Fruit fly (Drosophila melanogaster) whole organism, embryonic: ENCODE data around the gene Rpp14b.

Experiments
- Adf1 ChIP-seq: fragments of 200-800 bp; sonication (Bioruptor generic); IDR thresholded peaks from 2 replicates; pipeline ENCODE4 v1.3.6; 2022; ENCODE audit warnings: missing biosample characterization, missing genetic modification characterization
- Bdp1 ChIP-seq: fragments of 200-800 bp; sonication (Bioruptor generic); optimal IDR thresholded peaks from 3 replicates; lab custom pipeline; 2016; ENCODE audit warnings: missing biosample characterization, missing genetic modification characterization
- Bgb ChIP-seq: fragments of 200-800 bp; sonication (Bioruptor generic); IDR thresholded peaks from 2 replicates; pipeline ENCODE4 v1.3.6; 2022; ENCODE audit warnings: missing biosample characterization, missing genetic modification characterization; ENCODE audit not compliant: partially characterized antibody
- CG10321 ChIP-seq: fragments of 200-800 bp; sonication (Bioruptor generic); IDR thresholded peaks from 2 replicates; pipeline ENCODE4 v1.3.6; 2022; ENCODE audit warnings: missing biosample characterization, missing genetic modification characterization
- CG10979 ChIP-seq: fragments of 200-800 bp; sonication (Bioruptor generic); optimal IDR thresholded peaks from 2 replicates; lab custom pipeline; 2018; ENCODE audit warnings: missing biosample characterization, mild to moderate bottlenecking, missing genetic modification characterization, moderate library complexity
- CG12744 ChIP-seq: fragments of 200-800 bp; sonication (Bioruptor generic); optimal IDR thresholded peaks from 2 replicates; lab custom pipeline; 2016; ENCODE audit warnings: missing biosample characterization, missing genetic modification characterization
- CG12942 ChIP-seq: fragments of 200-800 bp; sonication (Bioruptor generic); optimal IDR thresholded peaks from 3 replicates; lab custom pipeline; 2016; ENCODE audit warnings: missing biosample characterization, missing genetic modification characterization
- CG13287 ChIP-seq: fragments of 200-800 bp; sonication (Bioruptor generic); IDR thresholded peaks from 2 replicates; pipeline ENCODE4 v1.3.6; 2022; ENCODE audit warnings: missing biosample characterization, missing genetic modification characterization; ENCODE audit not compliant: partially characterized antibody
- CG14965 ChIP-seq: fragments of 200-800 bp; sonication (Bioruptor generic); optimal IDR thresholded peaks from 2 replicates; lab custom pipeline; 2016; ENCODE audit warnings: missing biosample characterization, missing genetic modification characterization, borderline replicate concordance
- CG15073 ChIP-seq: fragments of 200-800 bp; sonication (Bioruptor generic); optimal IDR thresholded peaks from 2 replicates; lab custom pipeline; 2016; ENCODE audit warnings: missing biosample characterization, missing genetic modification characterization
- CG15269 ChIP-seq: fragments of 200-800 bp; sonication (Bioruptor generic); optimal IDR thresholded peaks from 2 replicates; lab custom pipeline; 2018; ENCODE audit warnings: missing biosample characterization, mild to moderate bottlenecking, missing genetic modification characterization, moderate library complexity
- CG16813 ChIP-seq: fragments of 200-800 bp; sonication (Bioruptor generic); IDR thresholded peaks from 3 replicates; pipeline ENCODE4 v1.3.6; 2022; ENCODE audit warnings: missing biosample characterization, missing genetic modification characterization; ENCODE audit not compliant: partially characterized antibody
- CG17912 ChIP-seq: fragments of 200-800 bp; sonication (Bioruptor generic); optimal IDR thresholded peaks from 2 replicates; lab custom pipeline; 2018; ENCODE audit warnings: missing biosample characterization, mild to moderate bottlenecking, missing genetic modification characterization
- CG2199 ChIP-seq: fragments of 200-800 bp; sonication (Bioruptor generic); IDR thresholded peaks from 3 replicates; pipeline ENCODE4 v1.3.6; 2022; ENCODE audit warnings: missing biosample characterization, missing genetic modification characterization
- CG2875 ChIP-seq: fragments of 200-800 bp; sonication (Bioruptor generic); optimal IDR thresholded peaks from 2 replicates; lab custom pipeline; 2017; ENCODE audit warnings: missing biosample characterization, mild to moderate bottlenecking, missing genetic modification characterization, missing genetic modification reagents
- CG3281 ChIP-seq: fragments of 200-800 bp; sonication (Bioruptor generic); optimal IDR thresholded peaks from 3 replicates; lab custom pipeline; 2017; ENCODE audit warnings: missing biosample characterization, mild to moderate bottlenecking, missing genetic modification characterization
- CG4328 ChIP-seq: fragments of 200-800 bp; sonication (Bioruptor generic); optimal IDR thresholded peaks from 3 replicates; lab custom pipeline; 2017; ENCODE audit warnings: missing biosample characterization, missing genetic modification reagents, missing genetic modification characterization
- CG5245 ChIP-seq: fragments of 200-800 bp; sonication (Bioruptor generic); optimal IDR thresholded peaks from 3 replicates; lab custom pipeline; 2016; ENCODE audit warnings: missing biosample characterization, missing genetic modification characterization
- CG6689 ChIP-seq: fragments of 200-800 bp; sonication (Bioruptor generic); IDR thresholded peaks from 2 replicates; pipeline ENCODE4 v1.3.6; 2022; ENCODE audit warnings: missing biosample characterization, missing genetic modification characterization
- CG9437 ChIP-seq: fragments of 200-800 bp; sonication (Bioruptor generic); optimal IDR thresholded peaks from 2 replicates; lab custom pipeline; 2018; ENCODE audit warnings: missing biosample characterization, mild to moderate bottlenecking, missing genetic modification characterization
- CG9727 ChIP-seq: fragments of 200-800 bp; sonication (Bioruptor generic); optimal IDR thresholded peaks from 3 replicates; lab custom pipeline; 2017; ENCODE audit warnings: missing biosample characterization, mild to moderate bottlenecking, missing genetic modification characterization
- D19B ChIP-seq: fragments of 200-800 bp; sonication (Bioruptor generic); optimal IDR thresholded peaks from 2 replicates; lab custom pipeline; 2017; ENCODE audit warnings: missing biosample characterization, mild to moderate bottlenecking, missing genetic modification characterization
- HHEX ChIP-seq: fragments of 200-800 bp; sonication (Bioruptor generic); optimal IDR thresholded peaks from 3 replicates; lab custom pipeline; 2017; ENCODE audit warnings: missing biosample characterization, mild to moderate bottlenecking, missing genetic modification characterization, missing genetic modification reagents
- Mrtf ChIP-seq: fragments of 200-800 bp; sonication (Bioruptor generic); IDR thresholded peaks from 3 replicates; pipeline ENCODE4 v1.3.6; 2022; ENCODE audit warnings: missing biosample characterization, missing genetic modification characterization
- Myb ChIP-seq: fragments of 200-800 bp; sonication (Bioruptor generic); optimal IDR thresholded peaks from 2 replicates; lab custom pipeline; 2016; ENCODE audit warnings: missing biosample characterization, missing genetic modification characterization
- NfI ChIP-seq: fragments of 200-800 bp; sonication (Bioruptor generic); optimal IDR thresholded peaks from 3 replicates; lab custom pipeline; 2018; ENCODE audit warnings: missing biosample characterization, mild to moderate bottlenecking, missing genetic modification characterization, moderate library complexity
- Optix ChIP-seq: fragments of 200-800 bp; sonication (Bioruptor generic); IDR thresholded peaks from 3 replicates; pipeline ENCODE4 v1.3.6; 2022; ENCODE audit warnings: missing biosample characterization, missing genetic modification characterization
- Rfx ChIP-seq: fragments of 200-800 bp; sonication (Bioruptor generic); IDR thresholded peaks from 2 replicates; pipeline ENCODE4 v1.3.6; 2022; ENCODE audit warnings: missing biosample characterization, missing genetic modification characterization
- Xbp1 ChIP-seq: fragments of 200-800 bp; sonication (Bioruptor generic); optimal IDR thresholded peaks from 3 replicates; lab custom pipeline; 2016; ENCODE audit warnings: missing biosample characterization, mild to moderate bottlenecking, missing genetic modification characterization
- al ChIP-seq: fragments of 200-800 bp; sonication (Bioruptor generic); IDR thresholded peaks from 2 replicates; pipeline ENCODE4 v1.3.6; 2022; ENCODE audit warnings: missing biosample characterization, missing genetic modification characterization
- amos ChIP-seq: fragments of 200-800 bp; sonication (Bioruptor generic); IDR thresholded peaks from 2 replicates; pipeline ENCODE4 v1.3.6; 2022; ENCODE audit warnings: missing biosample characterization, missing genetic modification characterization; ENCODE audit not compliant: partially characterized antibody
- cato ChIP-seq: fragments of 200-800 bp; sonication (Bioruptor generic); optimal IDR thresholded peaks from 2 replicates; lab custom pipeline; 2016; ENCODE audit warnings: missing biosample characterization, missing genetic modification characterization, borderline replicate concordance
- chn ChIP-seq: fragments of 200-800 bp; sonication (Bioruptor generic); optimal IDR thresholded peaks from 2 replicates; lab custom pipeline; 2016; ENCODE audit warnings: missing biosample characterization, missing genetic modification characterization
- fd3F ChIP-seq: fragments of 200-800 bp; sonication (Bioruptor generic); optimal IDR thresholded peaks from 2 replicates; lab custom pipeline; 2018; ENCODE audit warnings: missing biosample characterization, mild to moderate bottlenecking, missing genetic modification characterization, moderate library complexity
- fd64A ChIP-seq: fragments of 200-800 bp; sonication (Bioruptor generic); optimal IDR thresholded peaks from 3 replicates; lab custom pipeline; 2018; ENCODE audit warnings: missing biosample characterization, mild to moderate bottlenecking, missing genetic modification characterization
- ftz-f1 ChIP-seq: fragments of 200-800 bp; sonication (Bioruptor generic); optimal IDR thresholded peaks from 2 replicates; lab custom pipeline; 2016; ENCODE audit warnings: missing biosample characterization, missing genetic modification characterization
- lmd ChIP-seq: fragments of 200-800 bp; sonication (Bioruptor generic); IDR thresholded peaks from 2 replicates; pipeline ENCODE4 v1.3.6; 2022; ENCODE audit warnings: missing biosample characterization, missing genetic modification characterization
- nau ChIP-seq: fragments of 200-800 bp; sonication (Bioruptor generic); optimal IDR thresholded peaks from 3 replicates; lab custom pipeline; 2017; ENCODE audit warnings: missing biosample characterization, mild to moderate bottlenecking, missing genetic modification characterization, missing genetic modification reagents
- p53 ChIP-seq: fragments of 200-800 bp; sonication (Bioruptor generic); optimal IDR thresholded peaks from 2 replicates; lab custom pipeline; 2016; ENCODE audit warnings: missing biosample characterization, missing genetic modification characterization
- pros ChIP-seq: fragments of 200-800 bp; sonication (Bioruptor generic); optimal IDR thresholded peaks from 3 replicates; lab custom pipeline; 2019; ENCODE audit warnings: missing biosample characterization, mild to moderate bottlenecking, missing genetic modification characterization, moderate library complexity
- pum ChIP-seq: fragments of 200-800 bp; sonication (Bioruptor generic); optimal IDR thresholded peaks from 2 replicates; lab custom pipeline; 2016; ENCODE audit warnings: missing biosample characterization, missing genetic modification characterization
- sens-2 ChIP-seq: fragments of 200-800 bp; sonication (Bioruptor generic); IDR thresholded peaks from 2 replicates; pipeline ENCODE4 v1.3.6; 2022; ENCODE audit warnings: missing biosample characterization, missing genetic modification characterization
- sisA ChIP-seq: fragments of 200-800 bp; sonication (Bioruptor generic); IDR thresholded peaks from 2 replicates; pipeline ENCODE4 v1.3.6; 2022; ENCODE audit warnings: missing biosample characterization, missing genetic modification characterization
- tgo ChIP-seq: fragments of 200-800 bp; sonication (Bioruptor generic); IDR thresholded peaks from 3 replicates; pipeline ENCODE4 v1.3.6; 2022; ENCODE audit warnings: missing biosample characterization, missing genetic modification characterization
- tna ChIP-seq: fragments of 200-800 bp; sonication (Bioruptor generic); IDR thresholded peaks from 2 replicates; pipeline ENCODE4 v1.3.6; 2022; ENCODE audit warnings: missing biosample characterization, missing genetic modification characterization; ENCODE audit not compliant: partially characterized antibody
- twi ChIP-seq: fragments of 200-800 bp; optimal IDR thresholded peaks from 2 replicates; lab custom pipeline; 2019; ENCODE audit warnings: missing biosample characterization, mild to moderate bottlenecking, missing genetic modification characterization, moderate library complexity
- zf30C ChIP-seq: fragments of 200-800 bp; sonication (Bioruptor generic); optimal IDR thresholded peaks from 3 replicates; lab custom pipeline; 2018; ENCODE audit warnings: missing biosample characterization, mild to moderate bottlenecking, missing genetic modification characterization

Gene Rpp14b

DNA sequence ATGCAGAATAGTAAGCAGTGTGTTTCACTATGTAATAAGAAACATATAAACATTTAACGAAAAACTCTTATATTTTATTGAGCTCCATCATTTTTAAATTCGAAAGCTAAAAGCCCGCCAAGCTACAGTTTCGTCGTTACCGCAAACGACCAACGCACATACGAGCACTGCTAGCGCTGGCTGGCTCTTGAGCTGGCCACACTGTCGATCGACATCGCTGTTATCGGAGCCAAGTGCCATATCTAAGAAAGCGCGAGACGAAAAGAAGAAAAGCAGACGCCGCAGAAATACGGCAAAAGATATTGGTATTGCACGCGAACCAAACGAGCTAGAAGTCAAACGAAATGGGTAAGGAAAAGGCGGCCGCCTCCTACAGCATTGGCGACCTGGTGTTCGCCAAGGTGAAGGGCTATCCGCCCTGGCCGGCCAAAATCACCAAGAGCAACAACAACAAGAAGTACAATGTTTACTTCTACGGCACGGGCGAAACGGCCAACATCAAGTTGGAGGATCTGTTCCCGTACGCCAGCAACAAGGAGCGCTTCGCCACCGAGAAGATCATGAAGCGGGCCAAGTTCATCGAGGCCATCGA is 3.2 kb upstream of the Rpp14b start, which contains the start of gene Jasper (continued):
- TF ChIP-seq CG16813 (GFP tag; lab: Robert Waterston, UW), result 0 out of 3 replicates have a peak, but pooled peaks have one; percentile 42

DNA sequence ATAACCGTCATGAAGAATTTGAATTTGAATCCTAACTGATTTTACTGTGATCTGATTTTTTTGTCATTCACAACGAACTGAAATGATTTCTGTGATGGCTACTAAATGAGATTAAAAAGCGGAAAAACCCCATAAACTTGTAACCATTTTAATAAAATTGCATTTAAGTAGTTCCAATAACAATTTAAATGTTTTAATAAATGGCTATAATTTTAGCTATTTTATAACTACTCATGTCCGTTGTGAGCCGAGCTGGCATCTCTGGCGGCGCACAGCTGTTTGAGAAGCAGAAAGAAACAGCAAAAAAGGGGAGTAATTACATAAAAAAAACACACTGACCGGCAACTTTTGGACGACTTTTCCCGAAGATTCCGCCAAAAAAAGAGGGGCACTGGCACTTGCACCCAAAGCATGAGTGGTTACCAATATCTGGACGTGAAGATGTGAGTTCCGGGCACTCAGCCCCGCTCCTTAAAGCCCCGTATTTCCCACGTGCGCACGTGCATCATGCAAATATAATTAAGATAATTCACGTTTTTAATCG is 907 bp downstream of the Rpp14b start, which contains the start of the genes CG7950 and Rpp14a:
CG7950 (plus strand) TSS at position 268 of the 544 bp plus-strand sequence.
Rpp14a (plus strand) TSS at position 268 of the 544 bp plus-strand sequence.
- TF ChIP-seq HHEX (peak; percentile 42), Mrtf (GFP tag; lab: Robert Waterston, UW) (peak; percentile 57), CG6689 (GFP tag; lab: Robert Waterston, UW) (peak; percentile 70), CG9727 (GFP tag; lab: Kevin White, UChicago) (peak; percentile 71), sens-2 (peak; percentile 72), CG15073 (GFP tag; lab: Kevin White, UChicago) (no peak), twi (tag; lab: Kevin White, UChicago) (peak; percentile 44), fd64A (GFP tag; lab: Kevin White, UChicago) (no peak), ftz-f1 (GFP tag; lab: Kevin White, UChicago) (no peak), nau (GFP tag; lab: Kevin White, UChicago) (peak; percentile 36), D19B (GFP tag; lab: Kevin White, UChicago) (peak; percentile 35), CG3281 (GFP tag; lab: Kevin White, UChicago) (peak; percentile 73), CG17912 (peak; percentile 5), pros (GFP tag; lab: Kevin White, UChicago) (no peak), Bgb (GFP tag; lab: Robert Waterston, UW) (no peak), Adf1 (GFP tag; lab: Robert Waterston, UW) (peak; percentile 30), cato (peak; percentile 58), p53 (no peak), Optix (GFP tag; lab: Robert Waterston, UW) (peak; percentile 55; the same call in 2 of the 3 replicates), CG12744 (peak; percentile 53), CG2875 (GFP tag; lab: Kevin White, UChicago) (peak; percentile 39), pum (peak; percentile 73), CG10979 (tag; lab: Kevin White, UChicago) (peak; percentile 55), CG13287 (GFP tag; lab: Robert Waterston, UW) (peak; percentile 26; the same call in 1 of the 2 replicates), CG12942 (GFP tag; lab: Kevin White, UChicago) (peak; percentile 79), NfI (GFP tag; lab: Kevin White, UChicago) (peak; percentile 79), chn (GFP tag; lab: Kevin White, UChicago) (peak; percentile 85), CG2199 (GFP tag; lab: Robert Waterston, UW) (no peak), Bdp1 (peak; percentile 71), tna (no peak), CG15269 (tag; lab: Kevin White, UChicago) (peak; percentile 83), sisA (GFP tag; lab: Robert Waterston, UW) (peak; percentile 72), Rfx (peak; percentile 90), CG10321 (GFP tag; lab: Robert Waterston, UW) (0 out of 2 replicates have a peak, but pooled peaks have one; percentile 41), Xbp1 (peak; percentile 88), amos (no peak), zf30C (GFP tag; lab: Kevin White, UChicago) (peak; percentile 38), tgo (GFP tag; lab: Robert Waterston, UW) (peak; percentile 78), lmd (peak; percentile 76), CG9437 (GFP tag; lab: Kevin White, UChicago) (peak; percentile 42), CG14965 (no peak), Myb (peak; percentile 96), CG4328 (GFP tag; lab: Kevin White, UChicago) (peak; percentile 54), al (GFP tag; lab: Robert Waterston, UW) (peak; percentile 75; the same call in 1 of the 2 replicates), fd3F (peak; percentile 69), CG5245 (GFP tag; lab: Kevin White, UChicago) (peak; percentile 47)
